Worm (Caenorhabditis elegans): ENCODE data around the gene frm-2.

DNA sequence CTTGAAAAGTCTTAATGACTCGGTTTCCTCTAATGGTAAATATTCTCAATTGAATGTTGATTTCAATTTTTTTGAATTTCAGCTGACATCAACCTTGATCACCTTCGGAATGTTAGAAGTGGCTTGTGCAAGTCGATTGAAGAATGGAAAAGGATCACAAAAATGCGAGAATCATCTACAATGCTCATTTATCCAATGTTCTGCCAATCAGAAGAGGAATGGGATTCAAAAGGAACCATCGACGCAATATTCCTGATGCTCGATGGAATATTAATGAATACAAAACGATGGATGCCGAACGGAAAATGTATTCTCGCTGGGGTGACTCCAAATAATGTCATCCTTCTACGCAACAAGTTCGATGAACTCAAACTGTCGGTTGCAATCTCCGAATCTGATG lies 20.4 kb downstream of the frm-2 start:
- TF ChIP-seq B0310.2 (tag; optimal IDR thresholded peaks at IDR 0.05) (no peak), ama-1 (optimal IDR thresholded peaks at IDR 0.05) (no peak), tbx-11 (GFP tag; IDR thresholded peaks at IDR 0.05) (no peak), F13C5.2 (tag; optimal IDR thresholded peaks at IDR 0.05) (no peak), pes-1 (GFP tag; IDR thresholded peaks at IDR 0.05) (no peak), scrt-1 (GFP tag; IDR thresholded peaks at IDR 0.05) (no peak), hnd-1 (tag; optimal IDR thresholded peaks at IDR 0.05) (no peak), ceh-36 (tag; optimal IDR thresholded peaks at IDR 0.05) (no peak), flt-1 (GFP tag; IDR thresholded peaks at IDR 0.05) (no peak), ceh-13 (GFP tag; optimal IDR thresholded peaks at IDR 0.05) (no peak)
